Worm (Caenorhabditis elegans) whole organism, L1 larva: Measurements from ENCODE around the gene F59A1.18.
A peak's percentile ranks its signal among the peaks of the same experiment; 100 is the strongest.

ENCODE experiments used
- C04F5.9 ChIP-seq: sonication (generic microtip); optimal IDR thresholded peaks from 2 replicates; lab custom pipeline; 2016; ENCODE audit warnings: missing genetic modification characterization, missing compliant biosample characterization
- Y116A8C.19 ChIP-seq: sonication (generic microtip); optimal IDR thresholded peaks from 2 replicates; lab custom pipeline; 2016; ENCODE audit warnings: missing compliant biosample characterization, missing genetic modification characterization, borderline replicate concordance
- alr-1 ChIP-seq: fragments of 200-800 bp; sonication (Bioruptor generic); optimal IDR thresholded peaks from 2 replicates; lab custom pipeline; 2018; ENCODE audit warnings: borderline replicate concordance, mild to moderate bottlenecking, missing genetic modification characterization, missing compliant biosample characterization
- aly-2 ChIP-seq: fragments of 150-350 bp; optimal IDR thresholded peaks from 2 replicates; lab custom pipeline; 2014; ENCODE audit warnings: missing biosample characterization, missing genetic modification characterization
- ceh-63 ChIP-seq: fragments of 200-800 bp; sonication (Bioruptor generic); optimal IDR thresholded peaks from 2 replicates; lab custom pipeline; 2018; ENCODE audit warnings: mild to moderate bottlenecking, missing genetic modification characterization, missing compliant biosample characterization
- ceh-8 ChIP-seq: fragments of 200-800 bp; sonication (Bioruptor generic); optimal IDR thresholded peaks from 2 replicates; lab custom pipeline; 2018; ENCODE audit warnings: mild to moderate bottlenecking, missing genetic modification characterization, moderate library complexity, missing compliant biosample characterization
- ceh-82 ChIP-seq, 3 experiments: fragments of 150-350 bp in 1 of 3; sonication (generic microtip) in 2 of 3; optimal IDR thresholded peaks; 2 replicates each; lab custom pipeline; 2014 to 2017; ENCODE audit warnings: missing biosample characterization in 3 of 3, missing genetic modification characterization in 3 of 3
- ceh-88 ChIP-seq: fragments of 200-800 bp; sonication (Bioruptor generic); IDR thresholded peaks from 2 replicates; pipeline ENCODE4 v1.3.6; 2022; ENCODE audit warnings: missing genetic modification characterization, missing compliant biosample characterization
- ceh-90 ChIP-seq: sonication (generic microtip); optimal IDR thresholded peaks from 2 replicates; lab custom pipeline; 2016; ENCODE audit warnings: missing genetic modification characterization, missing compliant biosample characterization
- efl-1 ChIP-seq, 4 experiments: fragments of 150-350 bp; optimal IDR thresholded peaks in 3 of 4; peaks in 1 of 4; 1 replicate in 1 of 4; 2 replicates in 3 of 4; lab custom pipeline; 2014; ENCODE audit warnings: missing biosample characterization in 2 of 4, missing genetic modification characterization in 2 of 4, missing genetic modification reagents in 2 of 4
- elt-2 ChIP-seq: sonication (generic microtip); optimal IDR thresholded peaks from 2 replicates; lab custom pipeline; 2016; ENCODE audit warnings: missing genetic modification characterization, mild to moderate bottlenecking, inconsistent platforms, missing compliant biosample characterization, missing genetic modification reagents
- ets-5 ChIP-seq: fragments of 200-800 bp; sonication (Bioruptor generic); IDR thresholded peaks from 2 replicates; pipeline ENCODE4 v1.3.6; 2022; ENCODE audit warnings: missing genetic modification characterization, missing compliant biosample characterization
- fos-1 ChIP-seq: fragments of 150-350 bp; optimal IDR thresholded peaks from 2 replicates; lab custom pipeline; 2014; ENCODE audit warnings: missing biosample characterization, missing genetic modification characterization
- grh-1 ChIP-seq: fragments of 200-800 bp; sonication (Bioruptor generic); IDR thresholded peaks from 2 replicates; pipeline ENCODE4 v1.3.6; 2022; ENCODE audit warnings: missing genetic modification reagents, missing genetic modification characterization, missing compliant biosample characterization
- hlh-4 ChIP-seq: sonication (generic microtip); optimal IDR thresholded peaks from 2 replicates; lab custom pipeline; 2016; ENCODE audit warnings: mild to moderate bottlenecking, missing genetic modification characterization, missing compliant biosample characterization
- hpl-2 ChIP-seq: fragments of 150-350 bp; optimal IDR thresholded peaks from 2 replicates; lab custom pipeline; 2014; ENCODE audit warnings: missing biosample characterization, missing genetic modification reagents, missing genetic modification characterization
- jun-1 ChIP-seq: fragments of 150-350 bp; optimal IDR thresholded peaks from 2 replicates; lab custom pipeline; 2014; ENCODE audit warnings: missing biosample characterization, missing genetic modification reagents, missing genetic modification characterization
- lin-15B ChIP-seq: fragments of 150-350 bp; sonication (generic microtip); optimal IDR thresholded peaks from 3 replicates; lab custom pipeline; 2014; ENCODE audit warnings: missing biosample characterization, missing genetic modification characterization
- lin-39 ChIP-seq: fragments of 150-350 bp; optimal IDR thresholded peaks from 2 replicates; lab custom pipeline; 2014; ENCODE audit warnings: missing biosample characterization, missing genetic modification reagents, missing genetic modification characterization
- lir-3 ChIP-seq: sonication (generic microtip); optimal IDR thresholded peaks from 2 replicates; lab custom pipeline; 2016; ENCODE audit warnings: mild to moderate bottlenecking, missing genetic modification characterization, moderate library complexity, missing compliant biosample characterization; ENCODE audit not compliant: poor library complexity
- lsy-2 ChIP-seq, 2 experiments: fragments of 150-350 bp; optimal IDR thresholded peaks; 2 replicates each; lab custom pipeline; 2014; ENCODE audit warnings: missing biosample characterization in 2 of 2, missing genetic modification characterization in 2 of 2
- mdl-1 ChIP-seq, 2 experiments: fragments of 150-350 bp; optimal IDR thresholded peaks; 2 replicates each; lab custom pipeline; 2014 to 2017; ENCODE audit warnings: missing biosample characterization in 2 of 2, missing genetic modification characterization in 2 of 2, inconsistent platforms in 1 of 2
- mef-2 ChIP-seq: fragments of 150-350 bp; optimal IDR thresholded peaks from 2 replicates; lab custom pipeline; 2014; ENCODE audit warnings: missing biosample characterization, missing genetic modification characterization
- mep-1 ChIP-seq: fragments of 150-350 bp; optimal IDR thresholded peaks from 2 replicates; lab custom pipeline; 2014; ENCODE audit warnings: missing biosample characterization, missing genetic modification characterization
- nhr-11 ChIP-seq: fragments of 150-350 bp; optimal IDR thresholded peaks from 2 replicates; lab custom pipeline; 2014; ENCODE audit warnings: missing biosample characterization, missing genetic modification characterization
- nhr-237 ChIP-seq: fragments of 150-350 bp; optimal IDR thresholded peaks from 2 replicates; lab custom pipeline; 2014; ENCODE audit warnings: missing biosample characterization, missing genetic modification characterization
- nhr-28 ChIP-seq: fragments of 150-350 bp; optimal IDR thresholded peaks from 2 replicates; lab custom pipeline; 2014; ENCODE audit warnings: missing biosample characterization, missing genetic modification characterization
- nhr-71 ChIP-seq: sonication (generic microtip); optimal IDR thresholded peaks from 2 replicates; lab custom pipeline; 2016; ENCODE audit warnings: mild to moderate bottlenecking, missing genetic modification characterization, moderate library complexity, missing compliant biosample characterization
- nhr-76 ChIP-seq: sonication (generic microtip); optimal IDR thresholded peaks from 2 replicates; lab custom pipeline; 2017; ENCODE audit warnings: missing biosample characterization, missing genetic modification characterization
- nhr-77 ChIP-seq: fragments of 150-350 bp; optimal IDR thresholded peaks from 2 replicates; lab custom pipeline; 2014; ENCODE audit warnings: missing biosample characterization, missing genetic modification characterization
- nhr-90 ChIP-seq: sonication (generic microtip); optimal IDR thresholded peaks from 2 replicates; lab custom pipeline; 2016; ENCODE audit warnings: mild to moderate bottlenecking, missing genetic modification characterization, missing compliant biosample characterization; ENCODE audit not compliant: poor library complexity
- pag-3 ChIP-seq: sonication (generic microtip); optimal IDR thresholded peaks from 2 replicates; lab custom pipeline; 2017; ENCODE audit warnings: missing genetic modification characterization, mild to moderate bottlenecking, missing compliant biosample characterization, antibody characterized with exemption, borderline replicate concordance; ENCODE audit not compliant: insufficient read depth
- pqm-1 ChIP-seq: sonication (generic microtip); optimal IDR thresholded peaks from 3 replicates; lab custom pipeline; 2017; ENCODE audit warnings: missing biosample characterization, missing genetic modification characterization
- rnt-1 ChIP-seq: sonication (generic microtip); optimal IDR thresholded peaks from 2 replicates; lab custom pipeline; 2016; ENCODE audit warnings: mild to moderate bottlenecking, missing genetic modification characterization, moderate library complexity, missing compliant biosample characterization
- snpc-4 ChIP-seq: fragments of 150-350 bp; optimal IDR thresholded peaks from 2 replicates; lab custom pipeline; 2014; ENCODE audit warnings: missing biosample characterization, missing genetic modification characterization
- sox-4 ChIP-seq: sonication (generic microtip); optimal IDR thresholded peaks from 2 replicates; lab custom pipeline; 2016; ENCODE audit warnings: missing genetic modification characterization, missing compliant biosample characterization
- sptf-1 ChIP-seq: fragments of 150-350 bp; optimal IDR thresholded peaks from 2 replicates; lab custom pipeline; 2014; ENCODE audit warnings: missing biosample characterization, missing genetic modification characterization
- unc-30 ChIP-seq: sonication (generic microtip); optimal IDR thresholded peaks from 2 replicates; lab custom pipeline; 2017; ENCODE audit warnings: missing biosample characterization, missing genetic modification characterization
- xbp-1 ChIP-seq: sonication (generic microtip); optimal IDR thresholded peaks from 2 replicates; lab custom pipeline; 2016; ENCODE audit warnings: missing genetic modification characterization, missing compliant biosample characterization
- zip-4 ChIP-seq: fragments of 200-800 bp; sonication (Bioruptor generic); optimal IDR thresholded peaks from 2 replicates; lab custom pipeline; 2018; ENCODE audit warnings: mild to moderate bottlenecking, missing genetic modification characterization, moderate library complexity, missing compliant biosample characterization

Gene F59A1.18

ce11 chrV:17694260-17694659 is 7.5 kb upstream of the F59A1.18 start:
- TF ChIP-seq pqm-1 (tag; lab: Kevin White, UChicago) (peak; percentile 33), jun-1 (tag; lab: Kevin White, UChicago) (no peak), Y116A8C.19 (tag; lab: Kevin White, UChicago) (no peak), elt-2 (tag; lab: Kevin White, UChicago) (peak; percentile 50), efl-1 (optimal IDR thresholded peaks at IDR 0.05; lab: Kevin White, UChicago) (no peak), efl-1 (GFP tag; optimal IDR thresholded peaks at IDR 0.05 in 1 of 2; lab: Kevin White, UChicago) (no peak), xbp-1 (no peak), nhr-28 (no peak), pag-3 (tag; lab: Kevin White, UChicago) (no peak), nhr-77 (tag; lab: Kevin White, UChicago) (no peak), rnt-1 (tag; lab: Kevin White, UChicago) (no peak), ceh-8 (GFP tag; lab: Kevin White, UChicago) (no peak), nhr-11 (tag; lab: Kevin White, UChicago) (no peak), ceh-90 (no peak), C04F5.9 (no peak), nhr-90 (tag; lab: Kevin White, UChicago) (no peak), hlh-4 (no peak), lsy-2 (tag; optimal IDR thresholded peaks at IDR 0.05; lab: Kevin White, UChicago) (no peak), nhr-76 (tag; lab: Kevin White, UChicago) (no peak)
- TF ChIP-seq, all 84 proteins: peak for 2

- TF ChIP-seq xbp-1 (no peak), ceh-8 (GFP tag; lab: Kevin White, UChicago) (no peak), grh-1 (no peak), lin-39 (tag; lab: Kevin White, UChicago) (no peak), alr-1 (tag; lab: Kevin White, UChicago) (no peak)
These were observed 4.2 kb upstream of the F59A1.18 start, which contains the start of gene F59A1.13 for ce11 chrV:17690922-17691321. Gene F59A1.13, minus strand, starts transcription at chrV:17691022.

- TF ChIP-seq xbp-1 (no peak), ceh-82 (tag; optimal IDR thresholded peaks at IDR 0.05; lab: Kevin White, UChicago) (no peak), hpl-2 (no peak), ceh-63 (GFP tag; lab: Kevin White, UChicago) (no peak), lin-15B (tag; lab: Kevin White, UChicago) (no peak), nhr-71 (tag; lab: Kevin White, UChicago) (no peak), fos-1 (no peak), mef-2 (tag; lab: Kevin White, UChicago) (no peak), nhr-237 (tag; lab: Kevin White, UChicago) (no peak), lir-3 (tag; lab: Kevin White, UChicago) (no peak), sptf-1 (tag; lab: Kevin White, UChicago) (no peak), snpc-4 (tag; lab: Kevin White, UChicago) (no peak), zip-4 (GFP tag; lab: Kevin White, UChicago) (no peak), pag-3 (tag; lab: Kevin White, UChicago) (no peak), ets-5 (GFP tag; lab: Robert Waterston, UW) (no peak)
These were observed 1.9 kb downstream of the F59A1.18 start, which contains the start of the genes F59A1.16 and F59A1.6 for ce11 chrV:17684857-17685256. Gene F59A1.16, minus strand, starts transcription at chrV:17684957. Gene F59A1.6, plus strand, starts transcription at chrV:17685141.

- no peak for TF ChIP-seq sox-4 (tag; lab: Kevin White, UChicago)
- no peak for TF ChIP-seq ceh-88 (GFP tag; lab: Robert Waterston, UW)
- TF ChIP-seq aly-2 (tag; lab: Kevin White, UChicago), result no peak
- TF ChIP-seq pqm-1 (tag; lab: Kevin White, UChicago), result no peak
- no peak for TF ChIP-seq mep-1 (tag; lab: Kevin White, UChicago)
- TF ChIP-seq unc-30 (tag; lab: Kevin White, UChicago), result no peak
- TF ChIP-seq mdl-1 (tag; optimal IDR thresholded peaks at IDR 0.05; lab: Kevin White, UChicago), result no peak
- no peak for TF ChIP-seq jun-1 (tag; lab: Kevin White, UChicago)
- TF ChIP-seq, all 84 proteins: peak for 0
These were observed 3.0 kb downstream of the F59A1.18 start, which contains the start of gene F59A1.15 for ce11 chrV:17683763-17684162. Gene F59A1.15, minus strand, starts transcription at chrV:17683863.
